Worm (Caenorhabditis elegans) whole organism, L1 larva: ENCODE data around the gene C14A4.7.

Source experiments
- C04F5.9 ChIP-seq: sonication (generic microtip); optimal IDR thresholded peaks from 2 replicates; lab custom pipeline; 2016; ENCODE audit warnings: missing genetic modification characterization, missing compliant biosample characterization
- C16A3.4 ChIP-seq: fragments of 150-350 bp; optimal IDR thresholded peaks from 2 replicates; lab custom pipeline; 2014; ENCODE audit warnings: missing biosample characterization, missing genetic modification characterization
- C34B4.2 ChIP-seq: sonication (generic microtip); optimal IDR thresholded peaks from 2 replicates; lab custom pipeline; 2017; ENCODE audit warnings: mild to moderate bottlenecking, missing genetic modification characterization, missing compliant biosample characterization
- ama-1 ChIP-seq: fragments of 150-350 bp; optimal IDR thresholded peaks from 2 replicates; lab custom pipeline; 2014
- blmp-1 ChIP-seq: fragments of 150-350 bp; optimal IDR thresholded peaks from 2 replicates; lab custom pipeline; 2014; ENCODE audit warnings: missing biosample characterization, missing genetic modification characterization
- ceh-8 ChIP-seq: fragments of 200-800 bp; sonication (Bioruptor generic); optimal IDR thresholded peaks from 2 replicates; lab custom pipeline; 2018; ENCODE audit warnings: mild to moderate bottlenecking, missing genetic modification characterization, moderate library complexity, missing compliant biosample characterization
- dpl-1 ChIP-seq, 3 experiments: fragments of 150-350 bp in 2 of 3; sonication (generic microtip) in 1 of 3; optimal IDR thresholded peaks; 2 replicates each; lab custom pipeline; 2014 to 2017; ENCODE audit warnings: missing biosample characterization in 3 of 3, missing genetic modification characterization in 3 of 3, missing genetic modification reagents in 3 of 3
- dsc-1 ChIP-seq: sonication (generic microtip); optimal IDR thresholded peaks from 2 replicates; lab custom pipeline; 2016; ENCODE audit warnings: mild to moderate bottlenecking, missing genetic modification characterization, missing compliant biosample characterization
- efl-1 ChIP-seq, 4 experiments: fragments of 150-350 bp; optimal IDR thresholded peaks in 3 of 4; peaks in 1 of 4; 1 replicate in 1 of 4; 2 replicates in 3 of 4; lab custom pipeline; 2014; ENCODE audit warnings: missing biosample characterization in 2 of 4, missing genetic modification characterization in 2 of 4, missing genetic modification reagents in 2 of 4
- efl-3 ChIP-seq: fragments of 200-800 bp; sonication (Bioruptor generic); optimal IDR thresholded peaks from 2 replicates; lab custom pipeline; 2018; ENCODE audit warnings: mild to moderate bottlenecking, missing genetic modification characterization, missing compliant biosample characterization
- egl-13 ChIP-seq: sonication (generic microtip); optimal IDR thresholded peaks from 2 replicates; lab custom pipeline; 2016; ENCODE audit warnings: missing genotype, missing genetic modification reagents, missing genetic modification characterization, missing compliant biosample characterization
- egl-27 ChIP-seq, 2 experiments: fragments of 150-350 bp in 1 of 2; sonication (generic microtip); optimal IDR thresholded peaks; 3 replicates each; lab custom pipeline; 2017 to 2018; ENCODE audit warnings: missing biosample characterization in 2 of 2, missing genetic modification characterization in 2 of 2, missing genetic modification reagents in 2 of 2
- elt-3 ChIP-seq, 6 experiments: fragments of 150-350 bp in 1 of 6; sonication (generic microtip); optimal IDR thresholded peaks; 2 replicates each; lab custom pipeline; 2017 to 2018; ENCODE audit warnings: missing biosample characterization in 6 of 6, missing genetic modification characterization in 6 of 6, inconsistent platforms in 1 of 6
- fkh-10 ChIP-seq: sonication (generic microtip); optimal IDR thresholded peaks from 2 replicates; lab custom pipeline; 2017; ENCODE audit warnings: missing biosample characterization, missing genetic modification reagents, missing genetic modification characterization
- fkh-4 ChIP-seq: sonication (generic microtip); optimal IDR thresholded peaks from 2 replicates; lab custom pipeline; 2016; ENCODE audit warnings: missing compliant biosample characterization, missing genetic modification characterization, borderline replicate concordance
- fkh-8 ChIP-seq: sonication (generic microtip); optimal IDR thresholded peaks from 2 replicates; lab custom pipeline; 2016; ENCODE audit warnings: mild to moderate bottlenecking, missing genetic modification characterization, missing compliant biosample characterization
- grh-1 ChIP-seq: fragments of 200-800 bp; sonication (Bioruptor generic); IDR thresholded peaks from 2 replicates; pipeline ENCODE4 v1.3.6; 2022; ENCODE audit warnings: missing genetic modification reagents, missing genetic modification characterization, missing compliant biosample characterization
- hlh-17 ChIP-seq: fragments of 200-800 bp; sonication (Bioruptor generic); optimal IDR thresholded peaks from 2 replicates; lab custom pipeline; 2018; ENCODE audit warnings: missing genetic modification characterization, mild to moderate bottlenecking, missing compliant biosample characterization, moderate library complexity, borderline replicate concordance
- hlh-4 ChIP-seq: sonication (generic microtip); optimal IDR thresholded peaks from 2 replicates; lab custom pipeline; 2016; ENCODE audit warnings: mild to moderate bottlenecking, missing genetic modification characterization, missing compliant biosample characterization
- hpl-2 ChIP-seq: fragments of 150-350 bp; optimal IDR thresholded peaks from 2 replicates; lab custom pipeline; 2014; ENCODE audit warnings: missing biosample characterization, missing genetic modification reagents, missing genetic modification characterization
- irx-1 ChIP-seq: sonication (generic microtip); optimal IDR thresholded peaks from 2 replicates; lab custom pipeline; 2016; ENCODE audit warnings: missing genetic modification characterization, missing compliant biosample characterization
- lin-13 ChIP-seq: fragments of 150-350 bp; optimal IDR thresholded peaks from 2 replicates; lab custom pipeline; 2014; ENCODE audit warnings: missing biosample characterization, missing genetic modification reagents, missing genetic modification characterization
- lin-14 ChIP-seq: fragments of 200-800 bp; sonication (Bioruptor generic); optimal IDR thresholded peaks from 2 replicates; lab custom pipeline; 2018; ENCODE audit warnings: mild to moderate bottlenecking, missing genetic modification characterization, moderate library complexity, missing compliant biosample characterization
- lin-35 ChIP-seq, 2 experiments: fragments of 150-350 bp; optimal IDR thresholded peaks; 2 replicates each; lab custom pipeline; 2014; ENCODE audit warnings: missing biosample characterization in 2 of 2, missing genetic modification characterization in 2 of 2, missing genetic modification reagents in 2 of 2
- lir-3 ChIP-seq: sonication (generic microtip); optimal IDR thresholded peaks from 2 replicates; lab custom pipeline; 2016; ENCODE audit warnings: mild to moderate bottlenecking, missing genetic modification characterization, moderate library complexity, missing compliant biosample characterization; ENCODE audit not compliant: poor library complexity
- mef-2 ChIP-seq: fragments of 150-350 bp; optimal IDR thresholded peaks from 2 replicates; lab custom pipeline; 2014; ENCODE audit warnings: missing biosample characterization, missing genetic modification characterization
- mep-1 ChIP-seq: fragments of 150-350 bp; optimal IDR thresholded peaks from 2 replicates; lab custom pipeline; 2014; ENCODE audit warnings: missing biosample characterization, missing genetic modification characterization
- nhr-11 ChIP-seq: fragments of 150-350 bp; optimal IDR thresholded peaks from 2 replicates; lab custom pipeline; 2014; ENCODE audit warnings: missing biosample characterization, missing genetic modification characterization
- nhr-19 ChIP-seq: fragments of 200-800 bp; sonication (Bioruptor generic); conservative IDR thresholded peaks from 2 replicates; pipeline ENCODE4 v1.3.6; 2022; ENCODE audit warnings: missing genetic modification characterization, missing compliant biosample characterization
- nhr-237 ChIP-seq: fragments of 150-350 bp; optimal IDR thresholded peaks from 2 replicates; lab custom pipeline; 2014; ENCODE audit warnings: missing biosample characterization, missing genetic modification characterization
- nhr-47 ChIP-seq: sonication (generic microtip); optimal IDR thresholded peaks from 2 replicates; lab custom pipeline; 2016; ENCODE audit warnings: mild to moderate bottlenecking, missing genetic modification characterization, moderate library complexity, missing compliant biosample characterization
- nhr-71 ChIP-seq: sonication (generic microtip); optimal IDR thresholded peaks from 2 replicates; lab custom pipeline; 2016; ENCODE audit warnings: mild to moderate bottlenecking, missing genetic modification characterization, moderate library complexity, missing compliant biosample characterization
- nhr-76 ChIP-seq: sonication (generic microtip); optimal IDR thresholded peaks from 2 replicates; lab custom pipeline; 2017; ENCODE audit warnings: missing biosample characterization, missing genetic modification characterization
- nhr-85 ChIP-seq: sonication (generic microtip); peaks from one replicate; lab custom pipeline; 2016; ENCODE audit warnings: missing genetic modification characterization, inconsistent platforms, missing compliant biosample characterization
- nhr-90 ChIP-seq: sonication (generic microtip); optimal IDR thresholded peaks from 2 replicates; lab custom pipeline; 2016; ENCODE audit warnings: mild to moderate bottlenecking, missing genetic modification characterization, missing compliant biosample characterization; ENCODE audit not compliant: poor library complexity
- pag-3 ChIP-seq: sonication (generic microtip); optimal IDR thresholded peaks from 2 replicates; lab custom pipeline; 2017; ENCODE audit warnings: missing genetic modification characterization, mild to moderate bottlenecking, missing compliant biosample characterization, antibody characterized with exemption, borderline replicate concordance; ENCODE audit not compliant: insufficient read depth
- pax-3 ChIP-seq: fragments of 200-800 bp; sonication (Bioruptor generic); optimal IDR thresholded peaks from 2 replicates; lab custom pipeline; 2018; ENCODE audit warnings: mild to moderate bottlenecking, missing genetic modification characterization, moderate library complexity, missing compliant biosample characterization
- rnt-1 ChIP-seq: sonication (generic microtip); optimal IDR thresholded peaks from 2 replicates; lab custom pipeline; 2016; ENCODE audit warnings: mild to moderate bottlenecking, missing genetic modification characterization, moderate library complexity, missing compliant biosample characterization
- snpc-4 ChIP-seq: fragments of 150-350 bp; optimal IDR thresholded peaks from 2 replicates; lab custom pipeline; 2014; ENCODE audit warnings: missing biosample characterization, missing genetic modification characterization
- sptf-1 ChIP-seq: fragments of 150-350 bp; optimal IDR thresholded peaks from 2 replicates; lab custom pipeline; 2014; ENCODE audit warnings: missing biosample characterization, missing genetic modification characterization
- sup-37 ChIP-seq: fragments of 200-800 bp; sonication (Bioruptor generic); optimal IDR thresholded peaks from 2 replicates; lab custom pipeline; 2018; ENCODE audit warnings: mild to moderate bottlenecking, missing genetic modification characterization, missing compliant biosample characterization
- swsn-7 ChIP-seq: sonication (generic microtip); optimal IDR thresholded peaks from 2 replicates; lab custom pipeline; 2016; ENCODE audit warnings: missing genetic modification characterization, missing compliant biosample characterization
- tbx-2 ChIP-seq: sonication (generic microtip); optimal IDR thresholded peaks from 2 replicates; lab custom pipeline; 2016; ENCODE audit warnings: missing genetic modification characterization, missing compliant biosample characterization
- unc-130 ChIP-seq: fragments of 150-350 bp; optimal IDR thresholded peaks from 2 replicates; lab custom pipeline; 2017; ENCODE audit warnings: missing biosample characterization, missing genetic modification characterization, inconsistent platforms
- vab-15 ChIP-seq: sonication (generic microtip); optimal IDR thresholded peaks from 2 replicates; lab custom pipeline; 2017; ENCODE audit warnings: missing genotype, mild to moderate bottlenecking, missing genetic modification characterization, missing compliant biosample characterization
- zip-4 ChIP-seq: fragments of 200-800 bp; sonication (Bioruptor generic); optimal IDR thresholded peaks from 2 replicates; lab custom pipeline; 2018; ENCODE audit warnings: mild to moderate bottlenecking, missing genetic modification characterization, moderate library complexity, missing compliant biosample characterization
- ztf-4 ChIP-seq: fragments of 150-350 bp; optimal IDR thresholded peaks from 2 replicates; lab custom pipeline; 2014; ENCODE audit warnings: missing biosample characterization, missing genetic modification characterization

C14A4.7 gene

ce11 chrII:10558962-10559415 lies 37.4 kb downstream of the C14A4.7 start (continued):
- TF ChIP-seq pax-3 (tag; lab: Kevin White, UChicago), result peak; percentile 77
- no peak for TF ChIP-seq nhr-76 (tag; lab: Kevin White, UChicago)
- no peak for TF ChIP-seq fkh-4 (tag; lab: Kevin White, UChicago)
- TF ChIP-seq vab-15 (tag; lab: Kevin White, UChicago), result no peak
- TF ChIP-seq C34B4.2 (tag; lab: Kevin White, UChicago), result no peak
- peak; percentile 77 for TF ChIP-seq blmp-1 (tag; lab: Kevin White, UChicago)
- TF ChIP-seq tbx-2 (tag; lab: Kevin White, UChicago), result peak; percentile 86
- TF ChIP-seq fkh-10 (GFP tag; lab: Kevin White, UChicago), result peak; percentile 10
- peak; percentile 97 for TF ChIP-seq nhr-85 (tag; lab: Kevin White, UChicago)
- TF ChIP-seq efl-1 (optimal IDR thresholded peaks at IDR 0.05; lab: Kevin White, UChicago), result peak; percentile 44 to 58
- TF ChIP-seq efl-1 (GFP tag; optimal IDR thresholded peaks at IDR 0.05 in 1 of 2; lab: Kevin White, UChicago), result peak; percentile 57 to 95
- TF ChIP-seq sup-37, result peak; percentile 51
- TF ChIP-seq sptf-1 (tag; lab: Kevin White, UChicago), result no peak
- peak; percentile 45 for TF ChIP-seq grh-1 (GFP tag; lab: Robert Waterston, UW)
- TF ChIP-seq nhr-90 (tag; lab: Kevin White, UChicago), result peak; percentile 79
- TF ChIP-seq hpl-2 (GFP tag; lab: Kevin White, UChicago), result no peak
- peak; percentile 53 for TF ChIP-seq zip-4 (GFP tag; lab: Kevin White, UChicago)
- peak; percentile 31 for TF ChIP-seq snpc-4 (tag; lab: Kevin White, UChicago)
- TF ChIP-seq nhr-11 (tag; lab: Kevin White, UChicago), result peak; percentile 61
- peak; percentile 62 for TF ChIP-seq lin-13 (GFP tag; lab: Kevin White, UChicago)
- peak in 2 of 6 experiments; percentile 45 to 52 for TF ChIP-seq elt-3 (tag; optimal IDR thresholded peaks at IDR 0.05; lab: Kevin White, UChicago)
- peak; percentile 58 for TF ChIP-seq ama-1
- TF ChIP-seq nhr-237, result no peak
- peak; percentile 22 for TF ChIP-seq C04F5.9 (tag; lab: Kevin White, UChicago)
- no peak for TF ChIP-seq hlh-17
- TF ChIP-seq ztf-4, result peak; percentile 76
- no peak for TF ChIP-seq pag-3 (tag; lab: Kevin White, UChicago)
- peak; percentile 78 for TF ChIP-seq irx-1 (tag; lab: Kevin White, UChicago)
- no peak for TF ChIP-seq ceh-8 (GFP tag; lab: Kevin White, UChicago)
- TF ChIP-seq lin-35 (GFP tag; optimal IDR thresholded peaks at IDR 0.05; lab: Kevin White, UChicago), result peak; percentile 66 to 78
- peak; percentile 51 for TF ChIP-seq egl-13 (tag; lab: Kevin White, UChicago)

- TF ChIP-seq nhr-47 (no peak), grh-1 (GFP tag; lab: Robert Waterston, UW) (no peak), ztf-4 (peak; percentile 14), efl-3 (GFP tag; lab: Kevin White, UChicago) (no peak), pax-3 (tag; lab: Kevin White, UChicago) (no peak), rnt-1 (tag; lab: Kevin White, UChicago) (peak; percentile 85), unc-130 (tag; lab: Kevin White, UChicago) (peak; percentile 65), hpl-2 (GFP tag; lab: Kevin White, UChicago) (no peak), ceh-8 (GFP tag; lab: Kevin White, UChicago) (no peak), mep-1 (tag; lab: Kevin White, UChicago) (peak; percentile 18), sup-37 (no peak), mef-2 (tag; lab: Kevin White, UChicago) (no peak), egl-27 (tag; optimal IDR thresholded peaks at IDR 0.05; lab: Kevin White, UChicago) (no peak), lin-14 (peak; percentile 61), efl-1 (optimal IDR thresholded peaks at IDR 0.05; lab: Kevin White, UChicago) (peak in 1 of 2 experiments; percentile 3), efl-1 (GFP tag; optimal IDR thresholded peaks at IDR 0.05 in 1 of 2; lab: Kevin White, UChicago) (peak in 1 of 2 experiments; percentile 89), lir-3 (tag; lab: Kevin White, UChicago) (peak; percentile 45), hlh-4 (no peak), swsn-7 (tag; lab: Kevin White, UChicago) (no peak), nhr-19 (GFP tag; lab: Robert Waterston, UW) (peak; percentile 34; the same call in 1 of the 2 replicates), C16A3.4 (tag; lab: Kevin White, UChicago) (no peak), dpl-1 (GFP tag; optimal IDR thresholded peaks at IDR 0.05; lab: Kevin White, UChicago) (peak in 1 of 3 experiments; percentile 2), fkh-8 (tag; lab: Kevin White, UChicago) (no peak), dsc-1 (tag; lab: Kevin White, UChicago) (no peak), C04F5.9 (tag; lab: Kevin White, UChicago) (no peak), nhr-90 (tag; lab: Kevin White, UChicago) (no peak), nhr-71 (tag; lab: Kevin White, UChicago) (peak; percentile 37), zip-4 (GFP tag; lab: Kevin White, UChicago) (no peak), vab-15 (tag; lab: Kevin White, UChicago) (no peak), nhr-11 (tag; lab: Kevin White, UChicago) (peak; percentile 1)
Measured at ce11 chrII:10558345-10558744, 38.0 kb downstream of the C14A4.7 start.
